Worm (Caenorhabditis elegans) whole organism, L1 larva: ENCODE measurements around the gene T07A5.7.

ENCODE experiments used
- aly-2 ChIP-seq: fragments of 150-350 bp; optimal IDR thresholded peaks from 2 replicates; lab custom pipeline; 2014; ENCODE audit warnings: missing biosample characterization, missing genetic modification characterization
- egl-27 ChIP-seq, 2 experiments: fragments of 150-350 bp in 1 of 2; sonication (generic microtip); optimal IDR thresholded peaks; 3 replicates each; lab custom pipeline; 2017 to 2018; ENCODE audit warnings: missing biosample characterization in 2 of 2, missing genetic modification characterization in 2 of 2, missing genetic modification reagents in 2 of 2
- fkh-10 ChIP-seq: sonication (generic microtip); optimal IDR thresholded peaks from 2 replicates; lab custom pipeline; 2017; ENCODE audit warnings: missing biosample characterization, missing genetic modification reagents, missing genetic modification characterization
- hlh-4 ChIP-seq: sonication (generic microtip); optimal IDR thresholded peaks from 2 replicates; lab custom pipeline; 2016; ENCODE audit warnings: mild to moderate bottlenecking, missing genetic modification characterization, missing compliant biosample characterization
- lin-39 ChIP-seq: fragments of 150-350 bp; optimal IDR thresholded peaks from 2 replicates; lab custom pipeline; 2014; ENCODE audit warnings: missing biosample characterization, missing genetic modification reagents, missing genetic modification characterization
- nhr-11 ChIP-seq: fragments of 150-350 bp; optimal IDR thresholded peaks from 2 replicates; lab custom pipeline; 2014; ENCODE audit warnings: missing biosample characterization, missing genetic modification characterization
- nhr-71 ChIP-seq: sonication (generic microtip); optimal IDR thresholded peaks from 2 replicates; lab custom pipeline; 2016; ENCODE audit warnings: mild to moderate bottlenecking, missing genetic modification characterization, moderate library complexity, missing compliant biosample characterization
- unc-62 ChIP-seq: fragments of 150-350 bp; optimal IDR thresholded peaks from 2 replicates; lab custom pipeline; 2014; ENCODE audit warnings: missing biosample characterization, missing genetic modification reagents, missing genetic modification characterization
- zip-4 ChIP-seq: fragments of 200-800 bp; sonication (Bioruptor generic); optimal IDR thresholded peaks from 2 replicates; lab custom pipeline; 2018; ENCODE audit warnings: mild to moderate bottlenecking, missing genetic modification characterization, moderate library complexity, missing compliant biosample characterization

DNA sequence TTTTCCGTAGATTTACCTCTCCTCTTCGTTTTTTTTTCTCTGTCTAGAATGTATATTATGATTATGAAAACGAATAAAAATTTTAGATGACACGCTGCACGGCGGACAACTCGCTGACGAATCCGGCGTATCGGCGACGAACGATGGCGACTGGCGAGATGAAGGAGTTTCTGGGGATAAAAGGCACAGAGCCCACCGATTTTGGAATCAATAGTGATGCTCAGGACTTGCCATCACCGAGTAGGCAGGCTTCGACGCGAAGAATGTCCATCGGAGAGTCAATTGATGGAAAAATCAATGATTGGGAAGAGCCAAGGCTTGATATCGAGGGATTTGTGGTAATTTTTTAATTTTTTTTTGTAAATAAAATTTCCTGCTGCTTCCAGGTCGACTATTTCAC is 24.2 kb upstream of the T07A5.7 start, which contains the start of gene ced-9:
- TF ChIP-seq nhr-71 (no peak), lin-39 (tag; lab: Kevin White, UChicago) (no peak), unc-62 (no peak), fkh-10 (GFP tag; lab: Kevin White, UChicago) (no peak), aly-2 (tag; lab: Kevin White, UChicago) (no peak), hlh-4 (tag; lab: Kevin White, UChicago) (no peak), nhr-11 (tag; lab: Kevin White, UChicago) (no peak), egl-27 (tag; optimal IDR thresholded peaks at IDR 0.05; lab: Kevin White, UChicago) (no peak), zip-4 (GFP tag; lab: Kevin White, UChicago) (no peak)
